Worm (Caenorhabditis elegans) whole organism, young adult: ENCODE results near the gene npr-41.

ENCODE experiments used
- F22D6.2 ChIP-seq: sonication (generic microtip); optimal IDR thresholded peaks from 2 replicates; lab custom pipeline; 2016; ENCODE audit warnings: mild to moderate bottlenecking, missing genetic modification characterization, missing compliant biosample characterization
- ccch-3 ChIP-seq: fragments of 200-800 bp; sonication (Bioruptor generic); optimal IDR thresholded peaks from 2 replicates; lab custom pipeline; 2018; ENCODE audit warnings: mild to moderate bottlenecking, missing genetic modification characterization, missing compliant biosample characterization
- let-607 ChIP-seq, 2 experiments: fragments of 200-800 bp in 1 of 2; sonication (Bioruptor generic) in 1 of 2; sonication (generic microtip) in 1 of 2; optimal IDR thresholded peaks; 2 replicates each; lab custom pipeline; 2016 to 2018; ENCODE audit warnings: mild to moderate bottlenecking in 2 of 2, missing compliant biosample characterization in 2 of 2, missing genetic modification characterization in 2 of 2, moderate library complexity in 2 of 2, missing genotype in 1 of 2
- pha-4 ChIP-seq: fragments of 150-350 bp; sonication (generic microtip); optimal IDR thresholded peaks from 2 replicates; lab custom pipeline; 2014; ENCODE audit warnings: missing biosample characterization, missing genetic modification reagents, missing genetic modification characterization
- somi-1 ChIP-seq: fragments of 200-800 bp; sonication (Bioruptor generic); optimal IDR thresholded peaks from 2 replicates; lab custom pipeline; 2018; ENCODE audit warnings: mild to moderate bottlenecking, missing genetic modification characterization, missing compliant biosample characterization

ce11 chrII:11496767-11497166 is 13.7 kb upstream of the npr-41 start, which contains the start of gene emc-5:
- no peak for TF ChIP-seq ccch-3
- TF ChIP-seq let-607 (tag; optimal IDR thresholded peaks at IDR 0.05; lab: Kevin White, UChicago): no peak
- TF ChIP-seq F22D6.2 (tag; lab: Kevin White, UChicago): no peak
- peak; percentile 10 for TF ChIP-seq somi-1 (GFP tag; lab: Kevin White, UChicago)
- no peak for TF ChIP-seq pha-4 (tag; lab: Kevin White, UChicago)
